Worm (Caenorhabditis elegans) whole organism, L4 larva: ENCODE measurements around the gene F59B2.13.

Experiments used
- T20F7.1 ChIP-seq: fragments of 200-800 bp; sonication (Bioruptor generic); optimal IDR thresholded peaks from 2 replicates; lab custom pipeline; 2018; ENCODE audit warnings: mild to moderate bottlenecking, missing genetic modification characterization, missing compliant biosample characterization
- T26A8.4 ChIP-seq: fragments of 200-800 bp; sonication (Bioruptor generic); IDR thresholded peaks from 2 replicates; pipeline ENCODE4 v1.3.6; 2022; ENCODE audit warnings: missing genetic modification characterization, missing compliant biosample characterization
- Y105C5A.15 ChIP-seq: fragments of 200-800 bp; sonication (Bioruptor generic); IDR thresholded peaks from 2 replicates; pipeline ENCODE4 v1.3.6; 2022; ENCODE audit warnings: missing genetic modification characterization, missing compliant biosample characterization
- Y48G9A.11 ChIP-seq: fragments of 200-800 bp; sonication (Bioruptor generic); IDR thresholded peaks from 2 replicates; pipeline ENCODE4 v1.3.6; 2022; ENCODE audit warnings: missing genetic modification reagents, missing genetic modification characterization, missing compliant biosample characterization
- aly-2 ChIP-seq: sonication (generic microtip); optimal IDR thresholded peaks from 2 replicates; lab custom pipeline; 2018; ENCODE audit warnings: missing biosample characterization, missing genetic modification characterization
- ceh-44 ChIP-seq: fragments of 200-800 bp; sonication (Bioruptor generic); IDR thresholded peaks from 2 replicates; pipeline ENCODE4 v1.3.6; 2022; ENCODE audit warnings: missing genetic modification reagents, missing genetic modification characterization, missing compliant biosample characterization
- ces-1 ChIP-seq: fragments of 150-350 bp; sonication (generic microtip); optimal IDR thresholded peaks from 4 replicates; lab custom pipeline; 2014; ENCODE audit warnings: missing biosample characterization, missing genetic modification reagents, missing genetic modification characterization
- ctbp-1 ChIP-seq: fragments of 200-800 bp; sonication (Bioruptor generic); IDR thresholded peaks from 2 replicates; pipeline ENCODE4 v1.3.6; 2022; ENCODE audit warnings: missing genetic modification reagents, missing genetic modification characterization, missing compliant biosample characterization
- daf-8 ChIP-seq: fragments of 200-800 bp; sonication (Bioruptor generic); IDR thresholded peaks from 2 replicates; pipeline ENCODE4 v1.3.6; 2022; ENCODE audit warnings: missing genetic modification characterization, missing compliant biosample characterization
- dmd-8 ChIP-seq: fragments of 200-800 bp; sonication (Bioruptor generic); IDR thresholded peaks from 2 replicates; pipeline ENCODE4 v1.3.6; 2022; ENCODE audit warnings: missing genetic modification characterization, missing compliant biosample characterization
- dmd-9 ChIP-seq: fragments of 200-800 bp; sonication (Bioruptor generic); IDR thresholded peaks from 2 replicates; pipeline ENCODE4 v1.3.6; 2022; ENCODE audit warnings: missing genetic modification reagents, missing genetic modification characterization, missing compliant biosample characterization
- duxl-1 ChIP-seq: sonication (generic microtip); optimal IDR thresholded peaks from 2 replicates; lab custom pipeline; 2016; ENCODE audit warnings: mild to moderate bottlenecking, missing genetic modification characterization, moderate library complexity, missing compliant biosample characterization; ENCODE audit not compliant: poor library complexity
- dve-1 ChIP-seq: sonication (generic microtip); optimal IDR thresholded peaks from 2 replicates; lab custom pipeline; 2017; ENCODE audit warnings: antibody characterized with exemption, mild to moderate bottlenecking, missing genetic modification characterization, missing compliant biosample characterization; ENCODE audit not compliant: insufficient read depth
- fos-1 ChIP-seq: fragments of 150-350 bp; optimal IDR thresholded peaks from 2 replicates; lab custom pipeline; 2014; ENCODE audit warnings: missing biosample characterization, missing genetic modification characterization
- gei-8 ChIP-seq: fragments of 200-800 bp; sonication (Bioruptor generic); optimal IDR thresholded peaks from 2 replicates; lab custom pipeline; 2018; ENCODE audit warnings: mild to moderate bottlenecking, missing genetic modification characterization, missing compliant biosample characterization
- lim-7 ChIP-seq: fragments of 200-800 bp; sonication (Bioruptor generic); IDR thresholded peaks from 2 replicates; pipeline ENCODE4 v1.3.6; 2022; ENCODE audit warnings: missing genetic modification characterization, missing compliant biosample characterization
- lsy-2 ChIP-seq, 2 experiments: fragments of 150-350 bp in 1 of 2; sonication (generic microtip) in 1 of 2; optimal IDR thresholded peaks; 2 replicates each; lab custom pipeline; 2014 to 2017; ENCODE audit warnings: missing biosample characterization in 2 of 2, missing genetic modification characterization in 2 of 2
- madf-9 ChIP-seq: fragments of 200-800 bp; sonication (Bioruptor generic); conservative IDR thresholded peaks from 2 replicates; pipeline ENCODE4 v1.3.6; 2022; ENCODE audit warnings: missing genetic modification reagents, missing genetic modification characterization, missing compliant biosample characterization
- mep-1 ChIP-seq: fragments of 150-350 bp; sonication (generic microtip); optimal IDR thresholded peaks from 3 replicates; lab custom pipeline; 2014; ENCODE audit warnings: missing biosample characterization, missing genetic modification characterization
- nhr-10 ChIP-seq: fragments of 150-350 bp; optimal IDR thresholded peaks from 2 replicates; lab custom pipeline; 2014; ENCODE audit warnings: missing biosample characterization, missing genetic modification characterization
- nhr-102 ChIP-seq: sonication (generic microtip); optimal IDR thresholded peaks from 2 replicates; lab custom pipeline; 2016; ENCODE audit warnings: mild to moderate bottlenecking, missing genetic modification characterization, moderate library complexity, missing compliant biosample characterization
- nhr-237 ChIP-seq: sonication (generic microtip); optimal IDR thresholded peaks from 2 replicates; lab custom pipeline; 2017; ENCODE audit warnings: missing biosample characterization, missing genetic modification characterization
- nhr-28 ChIP-seq: fragments of 150-350 bp; optimal IDR thresholded peaks from 2 replicates; lab custom pipeline; 2014; ENCODE audit warnings: missing biosample characterization, missing genetic modification characterization
- nhr-41 ChIP-seq: fragments of 200-800 bp; sonication (Bioruptor generic); IDR thresholded peaks from 2 replicates; pipeline ENCODE4 v1.3.6; 2022; ENCODE audit warnings: missing genetic modification reagents, missing genetic modification characterization, missing compliant biosample characterization
- nhr-48 ChIP-seq: sonication (generic microtip); optimal IDR thresholded peaks from 2 replicates; lab custom pipeline; 2016; ENCODE audit warnings: mild to moderate bottlenecking, missing genetic modification characterization, missing compliant biosample characterization
- pha-4 ChIP-seq, 2 experiments: fragments of 150-350 bp in 1 of 2; fragments of 200-800 bp in 1 of 2; sonication (Bioruptor generic) in 1 of 2; IDR thresholded peaks in 1 of 2; optimal IDR thresholded peaks in 1 of 2; 2 replicates each; pipeline versions ENCODE4 v1.3.6 to Lab custom; 2014 to 2022; ENCODE audit warnings: missing genetic modification characterization in 2 of 2, missing genetic modification reagents in 2 of 2, missing biosample characterization in 1 of 2, missing compliant biosample characterization in 1 of 2
- snpc-4 ChIP-seq: fragments of 150-350 bp; optimal IDR thresholded peaks from 2 replicates; lab custom pipeline; 2014; ENCODE audit warnings: missing biosample characterization, missing genetic modification characterization
- spr-1 ChIP-seq: sonication (generic microtip); optimal IDR thresholded peaks from 2 replicates; lab custom pipeline; 2016; ENCODE audit warnings: mild to moderate bottlenecking, missing genetic modification characterization, missing compliant biosample characterization
- zfp-3 ChIP-seq: fragments of 200-800 bp; sonication (Bioruptor generic); conservative IDR thresholded peaks from 2 replicates; pipeline ENCODE4 v1.3.6; 2022; ENCODE audit warnings: missing genetic modification reagents, missing genetic modification characterization, missing compliant biosample characterization
- zip-11 ChIP-seq: fragments of 200-800 bp; sonication (Bioruptor generic); IDR thresholded peaks from 2 replicates; pipeline ENCODE4 v1.3.6; 2022; ENCODE audit warnings: missing genetic modification characterization, missing compliant biosample characterization

The F59B2.13 gene

DNA sequence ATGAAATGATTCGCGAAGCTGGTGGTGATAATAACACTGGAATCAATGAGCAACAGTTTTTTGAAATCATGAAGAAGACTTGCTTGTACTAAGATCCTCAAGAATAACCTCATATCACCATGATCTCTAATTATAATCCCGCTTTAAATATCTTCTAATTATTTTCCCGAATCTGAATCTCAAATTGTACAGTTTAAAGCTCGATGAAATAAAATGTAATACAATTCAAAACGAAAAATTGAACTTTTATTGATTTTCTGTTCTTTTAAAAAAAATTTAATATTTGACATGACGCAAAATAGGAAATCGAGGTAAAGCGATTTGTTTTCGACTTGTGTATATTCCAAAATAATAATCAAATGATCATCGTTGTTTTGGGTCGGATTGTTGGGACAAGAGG is 52.0 kb downstream of the F59B2.13 start:
- TF ChIP-seq T26A8.4 (GFP tag; lab: Robert Waterston, UW) (peak; percentile 37; the same call in 1 of the 2 replicates), zip-11 (GFP tag; lab: Robert Waterston, UW) (no peak), spr-1 (tag; lab: Kevin White, UChicago) (peak; percentile 50), gei-8 (GFP tag; lab: Kevin White, UChicago) (peak; percentile 41), nhr-28 (tag; lab: Kevin White, UChicago) (no peak), lim-7 (GFP tag; lab: Robert Waterston, UW) (0 out of 2 replicates have a peak, but pooled peaks have one; percentile 55), mep-1 (tag; lab: Kevin White, UChicago) (peak; percentile 57), snpc-4 (tag; lab: Kevin White, UChicago) (no peak), aly-2 (tag; lab: Kevin White, UChicago) (no peak), madf-9 (GFP tag; lab: Robert Waterston, UW) (0 out of 2 replicates have a peak, but pooled peaks have one; percentile 35), nhr-10 (tag; lab: Kevin White, UChicago) (no peak), ces-1 (GFP tag; lab: Kevin White, UChicago) (no peak), daf-8 (no peak), T20F7.1 (GFP tag; lab: Kevin White, UChicago) (no peak), Y105C5A.15 (GFP tag; lab: Robert Waterston, UW) (no peak), dmd-9 (GFP tag; lab: Robert Waterston, UW) (no peak), nhr-102 (tag; lab: Kevin White, UChicago) (peak; percentile 40), nhr-41 (no peak), Y48G9A.11 (GFP tag; lab: Robert Waterston, UW) (no peak), lsy-2 (tag; optimal IDR thresholded peaks at IDR 0.05; lab: Kevin White, UChicago) (peak in 1 of 2 experiments; percentile 7), nhr-48 (tag; lab: Kevin White, UChicago) (peak; percentile 5), dve-1 (peak; percentile 17), duxl-1 (tag; lab: Kevin White, UChicago) (no peak), ctbp-1 (GFP tag; lab: Robert Waterston, UW) (peak; percentile 22; the same call in 1 of the 2 replicates), dmd-8 (GFP tag; lab: Robert Waterston, UW) (no peak), ceh-44 (no peak), zfp-3 (GFP tag; lab: Robert Waterston, UW) (peak; percentile 87), nhr-237 (tag; lab: Kevin White, UChicago) (no peak), pha-4 (GFP tag; IDR thresholded peaks at IDR 0.05; lab: Robert Waterston, UW) (peak; percentile 33; the same call in 1 of the 2 replicates), pha-4 (tag; optimal IDR thresholded peaks at IDR 0.05; lab: Kevin White, UChicago) (no peak), fos-1 (tag; lab: Kevin White, UChicago) (no peak)
